Worm (Caenorhabditis elegans): ENCODE measurements around the gene srd-49.

DNA sequence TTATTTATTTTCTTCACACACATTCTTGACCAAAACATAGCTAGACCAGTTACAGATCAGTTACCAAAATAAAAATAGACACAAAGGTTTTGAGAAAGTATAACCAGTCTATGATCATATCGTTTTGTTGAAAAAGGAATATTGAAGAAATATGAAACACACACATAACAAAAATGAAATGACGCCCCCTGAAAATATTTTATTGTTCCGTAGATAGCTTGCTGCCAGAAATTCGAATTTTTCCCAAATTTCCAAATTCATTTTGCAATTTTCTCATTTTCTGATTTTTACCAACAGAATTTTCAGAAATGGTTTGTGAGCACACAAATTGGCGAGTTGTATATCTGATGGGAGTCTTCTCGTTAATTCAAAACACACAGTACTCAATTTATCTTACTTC, 19.0 kb upstream of the srd-49 start, which contains the start of gene F57A8.7:
- TF ChIP-seq med-1 (GFP tag; optimal IDR thresholded peaks at IDR 0.05; ENCODE audit: insufficient read depth) (no peak), ztf-29 (GFP tag; IDR thresholded peaks at IDR 0.05) (no peak), tab-1 (GFP tag; IDR thresholded peaks at IDR 0.05) (no peak), ztf-23 (GFP tag; IDR thresholded peaks at IDR 0.05) (no peak), T22C8.4 (GFP tag; IDR thresholded peaks at IDR 0.05) (no peak), flt-1 (GFP tag; IDR thresholded peaks at IDR 0.05) (no peak), ref-1 (GFP tag; conservative IDR thresholded peaks at IDR 0.05) (no peak)
